Fruit fly (Drosophila melanogaster): Measurements from ENCODE around the gene Pcp.

Gene Pcp

dm6 chr2L:7010513-7010912, 11.0 kb upstream of the Pcp start:
- TF ChIP-seq pad (GFP tag; optimal IDR thresholded peaks at IDR 0.05): no peak
- no peak for TF ChIP-seq kay (GFP tag; ENCODE audit: borderline replicate concordance)
- no peak for TF ChIP-seq ovo (GFP tag; optimal IDR thresholded peaks at IDR 0.05)
- TF ChIP-seq CG12768 (GFP tag; optimal IDR thresholded peaks at IDR 0.05): no peak
- TF ChIP-seq CG7045 (GFP tag; optimal IDR thresholded peaks at IDR 0.05): no peak
- TF ChIP-seq Hr96 (GFP tag; optimal IDR thresholded peaks at IDR 0.05): no peak
- TF ChIP-seq cic (GFP tag; optimal IDR thresholded peaks at IDR 0.05): no peak
- TF ChIP-seq toe (GFP tag; optimal IDR thresholded peaks at IDR 0.05): no peak
- TF ChIP-seq tj (GFP tag; optimal IDR thresholded peaks at IDR 0.05): no peak

dm6 chr2L:7011962-7012361, 9.5 kb upstream of the Pcp start, which contains the start of gene CG43321:
CG43321 (plus strand) TSS chr2L:7012262.
- TF ChIP-seq cnc (optimal IDR thresholded peaks at IDR 0.05): no peak
- no peak for TF ChIP-seq CG11617 (GFP tag; optimal IDR thresholded peaks at IDR 0.05)
- no peak for TF ChIP-seq CG7101 (tag; optimal IDR thresholded peaks at IDR 0.05)
- no peak for TF ChIP-seq CG14711 (tag; optimal IDR thresholded peaks at IDR 0.05)
- TF ChIP-seq CG5204 (GFP tag; optimal IDR thresholded peaks at IDR 0.05): no peak
- TF ChIP-seq ovo (GFP tag; optimal IDR thresholded peaks at IDR 0.05): no peak
- no peak for TF ChIP-seq toe (GFP tag; optimal IDR thresholded peaks at IDR 0.05)
- TF ChIP-seq Mnt (GFP tag; optimal IDR thresholded peaks at IDR 0.05): no peak
- TF ChIP-seq CG1620 (GFP tag; optimal IDR thresholded peaks at IDR 0.05): no peak
- no peak for TF ChIP-seq Crg-1 (GFP tag; optimal IDR thresholded peaks at IDR 0.05)
- TF ChIP-seq CG33017 (tag; optimal IDR thresholded peaks at IDR 0.05): no peak
- TF ChIP-seq kay (GFP tag; ENCODE audit: borderline replicate concordance): no peak
- no peak for TF ChIP-seq bab1 (GFP tag; optimal IDR thresholded peaks at IDR 0.05)
- no peak for TF ChIP-seq tj (GFP tag; optimal IDR thresholded peaks at IDR 0.05)

DNA sequence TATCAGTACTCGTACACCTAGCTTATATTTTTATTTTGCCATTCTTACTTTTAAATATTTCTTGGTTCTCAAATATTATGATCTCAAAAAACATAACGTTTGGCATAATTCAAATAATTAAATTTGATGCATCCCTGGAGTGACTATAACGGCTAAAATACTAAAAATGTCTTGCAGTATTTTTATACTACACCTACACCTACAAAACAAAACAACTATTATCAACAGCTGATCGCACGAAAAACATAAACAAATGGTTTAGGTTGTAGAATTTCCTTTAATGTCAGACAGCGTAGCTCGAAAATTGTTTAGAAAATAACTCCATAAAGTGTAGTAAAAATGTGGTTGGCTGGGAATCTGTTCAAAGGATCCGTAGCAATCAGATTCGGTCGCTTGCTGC, 8.3 kb upstream of the Pcp start, which contains the start of gene CG43322:
TSS of gene CG43322 (plus strand) at position 240 of the 400 bp plus-strand sequence.
- TF ChIP-seq CG33017 (tag; optimal IDR thresholded peaks at IDR 0.05): no peak
- TF ChIP-seq tj (GFP tag; optimal IDR thresholded peaks at IDR 0.05): no peak
- no peak for TF ChIP-seq CG11617 (GFP tag; optimal IDR thresholded peaks at IDR 0.05)
- TF ChIP-seq kay (GFP tag; ENCODE audit: borderline replicate concordance): no peak
- no peak for TF ChIP-seq Crg-1 (GFP tag; optimal IDR thresholded peaks at IDR 0.05)
- TF ChIP-seq bab1 (GFP tag; optimal IDR thresholded peaks at IDR 0.05): no peak
- TF ChIP-seq pad (GFP tag; optimal IDR thresholded peaks at IDR 0.05): no peak
- TF ChIP-seq ovo (GFP tag; optimal IDR thresholded peaks at IDR 0.05): no peak
- no peak for TF ChIP-seq Hr96 (GFP tag; optimal IDR thresholded peaks at IDR 0.05)
- no peak for TF ChIP-seq CG7045 (GFP tag; optimal IDR thresholded peaks at IDR 0.05)
- no peak for TF ChIP-seq CG12768 (GFP tag; optimal IDR thresholded peaks at IDR 0.05)
- TF ChIP-seq Clk (GFP tag; optimal IDR thresholded peaks at IDR 0.05): no peak
- TF ChIP-seq cic (GFP tag; optimal IDR thresholded peaks at IDR 0.05): no peak

dm6 chr2L:7023614-7024259, 2.3 kb downstream of the Pcp start, which contains the start of gene Gart:
Gart (minus strand) TSS chr2L:7023898.
- TF ChIP-seq CG7101 (tag; optimal IDR thresholded peaks at IDR 0.05): peak; percentile 77
- peak; percentile 87 for TF ChIP-seq Mnt (GFP tag; optimal IDR thresholded peaks at IDR 0.05)
- TF ChIP-seq bab1 (GFP tag; optimal IDR thresholded peaks at IDR 0.05): peak; percentile 38
- no peak for TF ChIP-seq Clk (GFP tag; optimal IDR thresholded peaks at IDR 0.05)
- TF ChIP-seq CG5204 (GFP tag; optimal IDR thresholded peaks at IDR 0.05): no peak
- TF ChIP-seq cic (GFP tag; optimal IDR thresholded peaks at IDR 0.05): peak; percentile 72
- peak; percentile 46 for TF ChIP-seq CG14711 (tag; optimal IDR thresholded peaks at IDR 0.05)
- peak; percentile 41 for TF ChIP-seq tj (GFP tag; optimal IDR thresholded peaks at IDR 0.05)
- peak; percentile 50 for TF ChIP-seq Hr96 (GFP tag; optimal IDR thresholded peaks at IDR 0.05)
- no peak for TF ChIP-seq kay (GFP tag; ENCODE audit: borderline replicate concordance)
- peak; percentile 45 for TF ChIP-seq CG11617 (GFP tag; optimal IDR thresholded peaks at IDR 0.05)
- TF ChIP-seq cnc (optimal IDR thresholded peaks at IDR 0.05): no peak
- TF ChIP-seq CG1620 (GFP tag; optimal IDR thresholded peaks at IDR 0.05): no peak
- TF ChIP-seq CG12768 (GFP tag; optimal IDR thresholded peaks at IDR 0.05): no peak
- no peak for TF ChIP-seq toe (GFP tag; optimal IDR thresholded peaks at IDR 0.05)
- peak; percentile 58 for TF ChIP-seq Crg-1 (GFP tag; optimal IDR thresholded peaks at IDR 0.05)
- TF ChIP-seq pad (GFP tag; optimal IDR thresholded peaks at IDR 0.05): no peak
- peak; percentile 27 for TF ChIP-seq CG7045 (GFP tag; optimal IDR thresholded peaks at IDR 0.05)
- TF ChIP-seq ovo (GFP tag; optimal IDR thresholded peaks at IDR 0.05): peak; percentile 5
- peak; percentile 68 for TF ChIP-seq CG33017 (tag; optimal IDR thresholded peaks at IDR 0.05)

DNA sequence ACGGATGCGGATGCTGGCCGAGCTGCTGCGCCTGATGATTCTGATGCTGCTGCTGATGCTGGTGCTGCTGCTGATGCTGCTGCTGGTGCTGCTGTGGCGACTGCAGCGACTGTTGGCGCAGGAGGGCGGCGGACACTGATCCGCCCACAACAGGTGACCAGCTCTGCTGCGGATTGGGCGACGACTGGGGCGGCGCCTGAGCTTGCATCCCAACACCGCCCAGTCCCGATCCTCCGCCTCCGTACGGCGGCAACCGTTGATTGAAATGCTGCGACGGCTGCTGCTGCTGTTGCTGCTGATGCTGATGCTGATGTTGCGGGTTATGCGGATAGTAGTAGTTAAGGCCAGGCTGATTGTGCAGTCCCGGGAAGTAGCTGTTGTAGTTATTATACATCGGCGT, 3.8 kb downstream of the Pcp start:
- TF ChIP-seq CG14711 (tag; optimal IDR thresholded peaks at IDR 0.05) (no peak), Hr96 (GFP tag; optimal IDR thresholded peaks at IDR 0.05) (no peak), CG1620 (GFP tag; optimal IDR thresholded peaks at IDR 0.05) (no peak), CG7101 (tag; optimal IDR thresholded peaks at IDR 0.05) (no peak), CG33017 (tag; optimal IDR thresholded peaks at IDR 0.05) (no peak), CG7045 (GFP tag; optimal IDR thresholded peaks at IDR 0.05) (no peak), Mnt (GFP tag; optimal IDR thresholded peaks at IDR 0.05) (no peak), pad (GFP tag; optimal IDR thresholded peaks at IDR 0.05) (no peak), cic (GFP tag; optimal IDR thresholded peaks at IDR 0.05) (no peak), bab1 (GFP tag; optimal IDR thresholded peaks at IDR 0.05) (no peak), toe (GFP tag; optimal IDR thresholded peaks at IDR 0.05) (no peak), tj (GFP tag; optimal IDR thresholded peaks at IDR 0.05) (no peak)

DNA sequence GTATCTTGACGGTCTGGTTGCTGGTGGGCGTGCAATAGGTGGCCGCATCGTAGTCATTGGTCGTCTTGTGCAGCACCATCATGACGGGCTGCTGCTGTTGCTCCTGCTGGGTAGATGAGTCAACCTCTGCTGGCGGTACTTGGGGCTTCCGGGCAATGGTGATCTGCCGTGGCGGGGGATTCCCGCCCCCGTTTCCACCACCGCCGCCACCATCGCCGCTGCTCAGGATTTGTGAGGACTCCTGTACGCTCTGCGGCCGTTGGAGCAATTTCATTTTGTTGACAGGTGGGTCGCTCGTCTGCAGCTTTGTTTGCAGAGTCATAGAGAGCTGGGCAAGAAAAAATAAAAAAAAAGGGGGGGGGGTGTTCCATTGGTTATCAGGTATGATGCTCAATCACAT, 4.8 kb downstream of the Pcp start:
- TF ChIP-seq bab1 (GFP tag; optimal IDR thresholded peaks at IDR 0.05): no peak
- TF ChIP-seq CG33017 (tag; optimal IDR thresholded peaks at IDR 0.05): no peak
- TF ChIP-seq cic (GFP tag; optimal IDR thresholded peaks at IDR 0.05): no peak
- no peak for TF ChIP-seq CG12768 (GFP tag; optimal IDR thresholded peaks at IDR 0.05)
- no peak for TF ChIP-seq toe (GFP tag; optimal IDR thresholded peaks at IDR 0.05)
- no peak for TF ChIP-seq CG5204 (GFP tag; optimal IDR thresholded peaks at IDR 0.05)
- TF ChIP-seq kay (GFP tag; ENCODE audit: borderline replicate concordance): no peak
- TF ChIP-seq CG11617 (GFP tag; optimal IDR thresholded peaks at IDR 0.05): no peak
- no peak for TF ChIP-seq CG1620 (GFP tag; optimal IDR thresholded peaks at IDR 0.05)
- TF ChIP-seq ovo (GFP tag; optimal IDR thresholded peaks at IDR 0.05): no peak
- no peak for TF ChIP-seq CG7101 (tag; optimal IDR thresholded peaks at IDR 0.05)
- TF ChIP-seq Hr96 (GFP tag; optimal IDR thresholded peaks at IDR 0.05): no peak
- no peak for TF ChIP-seq cnc (optimal IDR thresholded peaks at IDR 0.05)
- no peak for TF ChIP-seq Mnt (GFP tag; optimal IDR thresholded peaks at IDR 0.05)
- TF ChIP-seq CG14711 (tag; optimal IDR thresholded peaks at IDR 0.05): no peak
- no peak for TF ChIP-seq tj (GFP tag; optimal IDR thresholded peaks at IDR 0.05)
- no peak for TF ChIP-seq Clk (GFP tag; optimal IDR thresholded peaks at IDR 0.05)
- no peak for TF ChIP-seq pad (GFP tag; optimal IDR thresholded peaks at IDR 0.05)

Data from whole organism, adult.